Fruit fly (Drosophila melanogaster) whole organism, embryonic: ENCODE results near the gene Mabi.
A peak's percentile ranks its signal among the peaks of the same experiment; 100 is the strongest.

Experiments used
- ATbp ChIP-seq: fragments of 200-800 bp; sonication (Bioruptor generic); optimal IDR thresholded peaks from 2 replicates; lab custom pipeline; 2017; ENCODE audit warnings: missing biosample characterization, mild to moderate bottlenecking, missing genetic modification characterization, missing genetic modification reagents
- BtbVII ChIP-seq: fragments of 200-800 bp; sonication (Bioruptor generic); optimal IDR thresholded peaks from 3 replicates; lab custom pipeline; 2017; ENCODE audit warnings: missing biosample characterization, mild to moderate bottlenecking, missing genetic modification characterization
- CG11085 ChIP-seq: fragments of 200-800 bp; sonication (Bioruptor generic); IDR thresholded peaks from 2 replicates; pipeline ENCODE4 v1.3.6; 2022; ENCODE audit warnings: missing biosample characterization, missing genetic modification characterization
- CG11398 ChIP-seq: fragments of 200-800 bp; sonication (Bioruptor generic); optimal IDR thresholded peaks from 2 replicates; lab custom pipeline; 2016; ENCODE audit warnings: missing biosample characterization, missing genetic modification characterization
- CG12236 ChIP-seq: fragments of 200-800 bp; sonication (Bioruptor generic); optimal IDR thresholded peaks from 2 replicates; lab custom pipeline; 2016; ENCODE audit warnings: missing biosample characterization, missing genetic modification characterization
- CG12659 ChIP-seq: fragments of 200-800 bp; sonication (Bioruptor generic); optimal IDR thresholded peaks from 3 replicates; lab custom pipeline; 2017; ENCODE audit warnings: mild to moderate bottlenecking, missing biosample characterization, missing genetic modification reagents, missing genetic modification characterization
- CG13775 ChIP-seq: fragments of 200-800 bp; sonication (Bioruptor generic); optimal IDR thresholded peaks from 3 replicates; lab custom pipeline; 2017; ENCODE audit warnings: missing biosample characterization, mild to moderate bottlenecking, missing genetic modification characterization
- CG14014 ChIP-seq: fragments of 200-800 bp; sonication (Bioruptor generic); IDR thresholded peaks from 2 replicates; pipeline ENCODE4 v1.3.6; 2022; ENCODE audit warnings: missing biosample characterization, missing genetic modification characterization
- CG14667 ChIP-seq: fragments of 200-800 bp; sonication (Bioruptor generic); IDR thresholded peaks from 2 replicates; pipeline ENCODE4 v1.3.6; 2022; ENCODE audit warnings: missing biosample characterization, missing genetic modification characterization
- CG15011 ChIP-seq: fragments of 200-800 bp; sonication (Bioruptor generic); optimal IDR thresholded peaks from 3 replicates; lab custom pipeline; 2018; ENCODE audit warnings: missing biosample characterization, mild to moderate bottlenecking, missing genetic modification characterization
- CG15073 ChIP-seq: fragments of 200-800 bp; sonication (Bioruptor generic); optimal IDR thresholded peaks from 2 replicates; lab custom pipeline; 2016; ENCODE audit warnings: missing biosample characterization, missing genetic modification characterization
- CG15269 ChIP-seq: fragments of 200-800 bp; sonication (Bioruptor generic); optimal IDR thresholded peaks from 2 replicates; lab custom pipeline; 2018; ENCODE audit warnings: missing biosample characterization, mild to moderate bottlenecking, missing genetic modification characterization, moderate library complexity
- CG18011 ChIP-seq: fragments of 200-800 bp; sonication (Bioruptor generic); optimal IDR thresholded peaks from 2 replicates; lab custom pipeline; 2017; ENCODE audit warnings: missing biosample characterization, missing genetic modification characterization, mild to moderate bottlenecking, moderate library complexity, missing genotype
- CG3163 ChIP-seq: fragments of 200-800 bp; sonication (Bioruptor generic); optimal IDR thresholded peaks from 3 replicates; lab custom pipeline; 2016; ENCODE audit warnings: missing biosample characterization, missing genetic modification characterization
- CG34224 ChIP-seq: fragments of 200-800 bp; sonication (Bioruptor generic); IDR thresholded peaks from 3 replicates; pipeline ENCODE4 v1.3.6; 2022; ENCODE audit warnings: missing biosample characterization, missing genetic modification characterization; ENCODE audit not compliant: partially characterized antibody
- CG7928 ChIP-seq: fragments of 200-800 bp; sonication (Bioruptor generic); optimal IDR thresholded peaks from 2 replicates; lab custom pipeline; 2017; ENCODE audit warnings: missing biosample characterization, mild to moderate bottlenecking, missing genetic modification characterization
- CG8478 ChIP-seq: fragments of >200 bp; optimal IDR thresholded peaks from 2 replicates; lab custom pipeline; 2018
- CG8944 ChIP-seq: fragments of 200-800 bp; sonication (Bioruptor generic); optimal IDR thresholded peaks from 3 replicates; lab custom pipeline; 2016; ENCODE audit warnings: missing biosample characterization, missing genetic modification characterization
- Camta ChIP-seq: fragments of 200-800 bp; sonication (Bioruptor generic); optimal IDR thresholded peaks from 2 replicates; lab custom pipeline; 2016; ENCODE audit warnings: missing biosample characterization, missing genetic modification characterization
- Chrac-16 ChIP-seq: fragments of 200-800 bp; sonication (Bioruptor generic); optimal IDR thresholded peaks from 3 replicates; lab custom pipeline; 2016; ENCODE audit warnings: missing biosample characterization, missing genetic modification characterization
- Dad ChIP-seq: fragments of 200-800 bp; sonication (Bioruptor generic); optimal IDR thresholded peaks from 3 replicates; lab custom pipeline; 2016; ENCODE audit warnings: missing biosample characterization, missing genetic modification characterization
- Dbx ChIP-seq: fragments of 200-800 bp; sonication (Bioruptor generic); IDR thresholded peaks from 3 replicates; pipeline ENCODE4 v1.3.6; 2022; ENCODE audit warnings: missing biosample characterization, missing genetic modification characterization
- Eip74EF ChIP-seq, 2 experiments: fragments of 200-800 bp in 1 of 2; fragments of >200 bp in 1 of 2; sonication (Bioruptor generic) in 1 of 2; optimal IDR thresholded peaks; 2 replicates each; lab custom pipeline; 2017 to 2019; ENCODE audit warnings: missing biosample characterization in 2 of 2, missing genetic modification characterization in 2 of 2, mild to moderate bottlenecking in 1 of 2, moderate library complexity in 1 of 2
- Myb ChIP-seq: fragments of 200-800 bp; sonication (Bioruptor generic); optimal IDR thresholded peaks from 2 replicates; lab custom pipeline; 2016; ENCODE audit warnings: missing biosample characterization, missing genetic modification characterization
- NC2α ChIP-seq: fragments of 200-800 bp; sonication (Bioruptor generic); optimal IDR thresholded peaks from 2 replicates; lab custom pipeline; 2016; ENCODE audit warnings: missing biosample characterization, missing genetic modification characterization
- NK7.1 ChIP-seq: fragments of 200-800 bp; sonication (Bioruptor generic); optimal IDR thresholded peaks from 3 replicates; lab custom pipeline; 2016; ENCODE audit warnings: missing biosample characterization, missing genetic modification characterization
- Nf-YA ChIP-seq: fragments of 200-800 bp; sonication (Bioruptor generic); IDR thresholded peaks from 2 replicates; pipeline ENCODE4 v1.3.6; 2022; ENCODE audit warnings: missing biosample characterization, missing genetic modification characterization
- Opbp ChIP-seq: fragments of 200-800 bp; sonication (Bioruptor generic); IDR thresholded peaks from 3 replicates; pipeline ENCODE4 v1.3.6; 2022; ENCODE audit warnings: missing biosample characterization, missing genetic modification characterization; ENCODE audit not compliant: partially characterized antibody
- Optix ChIP-seq: fragments of 200-800 bp; sonication (Bioruptor generic); IDR thresholded peaks from 3 replicates; pipeline ENCODE4 v1.3.6; 2022; ENCODE audit warnings: missing biosample characterization, missing genetic modification characterization
- TFAM ChIP-seq: fragments of 200-800 bp; sonication (Bioruptor generic); optimal IDR thresholded peaks from 2 replicates; lab custom pipeline; 2017; ENCODE audit warnings: missing biosample characterization, missing genetic modification characterization, inconsistent platforms
- al ChIP-seq: fragments of 200-800 bp; sonication (Bioruptor generic); IDR thresholded peaks from 2 replicates; pipeline ENCODE4 v1.3.6; 2022; ENCODE audit warnings: missing biosample characterization, missing genetic modification characterization
- bbx ChIP-seq: fragments of 200-800 bp; sonication (Bioruptor generic); IDR thresholded peaks from 2 replicates; pipeline ENCODE4 v1.3.6; 2022; ENCODE audit warnings: missing biosample characterization, missing genetic modification characterization; ENCODE audit not compliant: partially characterized antibody
- bcd ChIP-seq: fragments of 200-800 bp; sonication (Bioruptor generic); optimal IDR thresholded peaks from 2 replicates; lab custom pipeline; 2017; ENCODE audit warnings: missing biosample characterization, mild to moderate bottlenecking, missing genetic modification characterization
- br ChIP-seq: fragments of >200 bp; optimal IDR thresholded peaks from 2 replicates; lab custom pipeline; 2017
- dan ChIP-seq: fragments of 200-800 bp; sonication (Bioruptor generic); IDR thresholded peaks from 2 replicates; pipeline ENCODE4 v1.3.6; 2022; ENCODE audit warnings: missing biosample characterization, missing genetic modification characterization
- dimm ChIP-seq: fragments of 200-800 bp; sonication (Bioruptor generic); IDR thresholded peaks from 2 replicates; pipeline ENCODE4 v1.3.6; 2022; ENCODE audit warnings: missing biosample characterization, missing genetic modification characterization
- gcm2 ChIP-seq: fragments of 200-800 bp; sonication (Bioruptor generic); optimal IDR thresholded peaks from 2 replicates; lab custom pipeline; 2016; ENCODE audit warnings: missing biosample characterization, missing genetic modification characterization
- jumu ChIP-seq: fragments of 200-800 bp; sonication (Bioruptor generic); optimal IDR thresholded peaks from 3 replicates; lab custom pipeline; 2016; ENCODE audit warnings: missing biosample characterization, missing genetic modification characterization
- mld ChIP-seq: fragments of 200-800 bp; sonication (Bioruptor generic); IDR thresholded peaks from 3 replicates; pipeline ENCODE4 v1.3.6; 2022; ENCODE audit warnings: missing biosample characterization, missing genetic modification characterization; ENCODE audit not compliant: partially characterized antibody
- nau ChIP-seq: fragments of 200-800 bp; sonication (Bioruptor generic); optimal IDR thresholded peaks from 3 replicates; lab custom pipeline; 2017; ENCODE audit warnings: missing biosample characterization, mild to moderate bottlenecking, missing genetic modification characterization, missing genetic modification reagents
- nom ChIP-seq: fragments of 200-800 bp; sonication (Bioruptor generic); optimal IDR thresholded peaks from 2 replicates; lab custom pipeline; 2017; ENCODE audit warnings: missing biosample characterization, missing genetic modification characterization, mild to moderate bottlenecking, moderate library complexity, missing genetic modification reagents
- odd ChIP-seq: fragments of 200-800 bp; sonication (Bioruptor generic); optimal IDR thresholded peaks from 2 replicates; lab custom pipeline; 2017; ENCODE audit warnings: missing biosample characterization, mild to moderate bottlenecking, missing genetic modification characterization
- pita ChIP-seq: fragments of 200-800 bp; sonication (Bioruptor generic); optimal IDR thresholded peaks from 2 replicates; lab custom pipeline; 2017; ENCODE audit warnings: missing biosample characterization, mild to moderate bottlenecking, missing genetic modification characterization
- pzg ChIP-seq: fragments of 200-800 bp; sonication (Bioruptor generic); optimal IDR thresholded peaks from 3 replicates; lab custom pipeline; 2018; ENCODE audit warnings: missing biosample characterization, mild to moderate bottlenecking, missing genetic modification characterization, moderate library complexity
- sens ChIP-seq: fragments of 200-800 bp; sonication (Bioruptor generic); peaks from one replicate; lab custom pipeline; 2016; ENCODE audit warnings: missing biosample characterization, missing genetic modification characterization
- sens-2 ChIP-seq: fragments of 200-800 bp; sonication (Bioruptor generic); IDR thresholded peaks from 2 replicates; pipeline ENCODE4 v1.3.6; 2022; ENCODE audit warnings: missing biosample characterization, missing genetic modification characterization
- seq ChIP-seq: fragments of 200-800 bp; sonication (Bioruptor generic); IDR thresholded peaks from 2 replicates; pipeline ENCODE4 v1.3.6; 2022; ENCODE audit warnings: missing biosample characterization, missing genetic modification characterization
- shn ChIP-seq: fragments of 200-800 bp; sonication (Bioruptor generic); optimal IDR thresholded peaks from 3 replicates; lab custom pipeline; 2016; ENCODE audit warnings: missing biosample characterization, missing genetic modification characterization
- slp2 ChIP-seq: fragments of 200-800 bp; sonication (Bioruptor generic); optimal IDR thresholded peaks from 2 replicates; lab custom pipeline; 2016; ENCODE audit warnings: missing biosample characterization, missing genetic modification characterization
- sug ChIP-seq: fragments of 200-800 bp; optimal IDR thresholded peaks from 2 replicates; lab custom pipeline; 2019; ENCODE audit warnings: missing biosample characterization, mild to moderate bottlenecking, missing genetic modification characterization, moderate library complexity
- ttk ChIP-seq: fragments of 200-800 bp; sonication (Bioruptor generic); IDR thresholded peaks from 2 replicates; pipeline ENCODE4 v2.1.2; 2022; ENCODE audit warnings: missing biosample characterization, missing genetic modification characterization
- zen ChIP-seq: fragments of 200-800 bp; sonication (Bioruptor generic); optimal IDR thresholded peaks from 3 replicates; lab custom pipeline; 2018; ENCODE audit warnings: missing biosample characterization, mild to moderate bottlenecking, missing genetic modification characterization, moderate library complexity

Gene Mabi

dm6 chr2L:13205256-13205655, 29.2 kb downstream of the Mabi start (continued):
- 0 out of 2 replicates have a peak, but pooled peaks have one; percentile 9 for TF ChIP-seq CG14014 (GFP tag; lab: Robert Waterston, UW)
- no peak for TF ChIP-seq nau (GFP tag; lab: Kevin White, UChicago)
- TF ChIP-seq CG34224 (GFP tag; lab: Robert Waterston, UW) = peak; percentile 29; the same call in 1 of the 3 replicates
- TF ChIP-seq zen (tag; lab: Kevin White, UChicago) = no peak
- TF ChIP-seq Opbp = no peak
- TF ChIP-seq sens-2 (GFP tag; lab: Robert Waterston, UW) = no peak; the same call in 1 of the 2 replicates
- TF ChIP-seq Camta = no peak
- TF ChIP-seq slp2 = no peak
- TF ChIP-seq odd (GFP tag; lab: Kevin White, UChicago) = peak; percentile 6
- TF ChIP-seq ttk = no peak
- TF ChIP-seq Nf-YA (GFP tag; lab: Robert Waterston, UW) = no peak
- TF ChIP-seq seq (GFP tag; lab: Robert Waterston, UW) = no peak
- 0 out of 3 replicates have a peak, but pooled peaks have one; percentile 15 for TF ChIP-seq Optix (GFP tag; lab: Robert Waterston, UW)
- no peak for TF ChIP-seq gcm2 (GFP tag; lab: Kevin White, UChicago)
- TF ChIP-seq Eip74EF (GFP tag; optimal IDR thresholded peaks at IDR 0.05; lab: Kevin White, UChicago) = peak in 1 of 2 experiments; percentile 61
- no peak for TF ChIP-seq pita
- no peak for TF ChIP-seq CG8478 (lab: Kevin White, UChicago)
- no peak for TF ChIP-seq Chrac-16 (GFP tag; lab: Kevin White, UChicago)
- TF ChIP-seq Dad = peak; percentile 3
- TF ChIP-seq CG3163 (GFP tag; lab: Kevin White, UChicago) = no peak
- TF ChIP-seq CG13775 (GFP tag; lab: Kevin White, UChicago) = peak; percentile 31
- TF ChIP-seq CG15073 = no peak
- TF ChIP-seq nom (GFP tag; lab: Kevin White, UChicago) = peak; percentile 53
- TF ChIP-seq TFAM (GFP tag; lab: Kevin White, UChicago) = no peak
- TF ChIP-seq dimm (GFP tag; lab: Robert Waterston, UW) = no peak
- TF ChIP-seq CG15269 = no peak
- TF ChIP-seq CG14667 (GFP tag; lab: Robert Waterston, UW) = no peak
- TF ChIP-seq CG11085 (GFP tag; lab: Robert Waterston, UW) = no peak
- no peak for TF ChIP-seq CG15011 (GFP tag; lab: Kevin White, UChicago)
- peak; percentile 3 for TF ChIP-seq pzg
- no peak for TF ChIP-seq CG18011 (GFP tag; lab: Kevin White, UChicago)
- no peak for TF ChIP-seq NK7.1 (GFP tag; lab: Kevin White, UChicago)
- TF ChIP-seq sens (GFP tag; lab: Kevin White, UChicago) = peak; percentile 57
- peak; percentile 58; the same call in 1 of the 3 replicates for TF ChIP-seq Dbx (GFP tag; lab: Robert Waterston, UW)
- no peak for TF ChIP-seq br (lab: Kevin White, UChicago)
- TF ChIP-seq al = no peak
- no peak for TF ChIP-seq CG7928 (GFP tag; lab: Kevin White, UChicago)
- TF ChIP-seq sug = no peak
- peak; percentile 53 for TF ChIP-seq CG11398
- no peak for TF ChIP-seq mld (GFP tag; lab: Robert Waterston, UW)
- TF ChIP-seq dan (GFP tag; lab: Robert Waterston, UW) = no peak
- TF ChIP-seq jumu (GFP tag; lab: Kevin White, UChicago) = no peak
- TF ChIP-seq CG8944 (GFP tag; lab: Kevin White, UChicago) = no peak
- no peak for TF ChIP-seq bbx (GFP tag; lab: Robert Waterston, UW)
- TF ChIP-seq NC2α (GFP tag; lab: Kevin White, UChicago) = peak; percentile 17
- TF ChIP-seq CG12236 (GFP tag; lab: Kevin White, UChicago) = no peak
- TF ChIP-seq bcd = peak; percentile 38
- TF ChIP-seq BtbVII (GFP tag; lab: Kevin White, UChicago) = no peak
- peak; percentile 5 for TF ChIP-seq shn (GFP tag; lab: Kevin White, UChicago)
- no peak for TF ChIP-seq Myb (GFP tag; lab: Kevin White, UChicago)
- TF ChIP-seq ATbp (GFP tag; lab: Kevin White, UChicago) = no peak
- peak; percentile 21 for TF ChIP-seq CG12659 (GFP tag; lab: Kevin White, UChicago)
